Worm (Caenorhabditis elegans) whole organism, young adult: ENCODE data around the gene srxa-10.
A peak's percentile ranks its signal among the peaks of the same experiment; 100 is the strongest.

Source experiments
- B0019.2 ChIP-seq: fragments of 200-800 bp; sonication (Bioruptor generic); conservative IDR thresholded peaks from 2 replicates; pipeline ENCODE4 v1.3.6; 2022; ENCODE audit warnings: missing genetic modification reagents, missing genetic modification characterization, missing compliant biosample characterization
- B0336.3 ChIP-seq: fragments of 200-800 bp; sonication (Bioruptor generic); IDR thresholded peaks from 2 replicates; pipeline ENCODE4 v1.3.6; 2022; ENCODE audit warnings: missing genetic modification characterization, missing compliant biosample characterization
- D2030.7 ChIP-seq: fragments of 200-800 bp; sonication (Bioruptor generic); IDR thresholded peaks from 2 replicates; pipeline ENCODE4 v1.3.6; 2022; ENCODE audit warnings: missing genetic modification reagents, missing genetic modification characterization, missing compliant biosample characterization
- F37B4.10 ChIP-seq: fragments of 200-800 bp; sonication (Bioruptor generic); IDR thresholded peaks from 2 replicates; pipeline ENCODE4 v1.3.6; 2022; ENCODE audit warnings: missing genetic modification characterization, missing compliant biosample characterization
- F39B2.1 ChIP-seq: fragments of 200-800 bp; sonication (Bioruptor generic); IDR thresholded peaks from 2 replicates; pipeline ENCODE4 v1.3.6; 2022; ENCODE audit warnings: missing genetic modification reagents, missing genetic modification characterization, missing compliant biosample characterization
- F52B5.7 ChIP-seq: sonication (generic microtip); optimal IDR thresholded peaks from 2 replicates; lab custom pipeline; 2016; ENCODE audit warnings: mild to moderate bottlenecking, missing genetic modification characterization, missing compliant biosample characterization
- F55B11.4 ChIP-seq: sonication (generic microtip); optimal IDR thresholded peaks from 2 replicates; lab custom pipeline; 2016; ENCODE audit warnings: missing compliant biosample characterization, missing genetic modification characterization, borderline replicate concordance; ENCODE audit not compliant: insufficient read depth
- K11D2.4 ChIP-seq: fragments of 200-800 bp; sonication (Bioruptor generic); IDR thresholded peaks from 2 replicates; pipeline ENCODE4 v1.3.6; 2022; ENCODE audit warnings: missing genetic modification reagents, missing genetic modification characterization, missing compliant biosample characterization
- T07F8.4 ChIP-seq: sonication (generic microtip); optimal IDR thresholded peaks from 2 replicates; lab custom pipeline; 2016; ENCODE audit warnings: mild to moderate bottlenecking, missing genetic modification characterization, moderate library complexity, missing compliant biosample characterization
- ZK185.1 ChIP-seq: sonication (generic microtip); optimal IDR thresholded peaks from 2 replicates; lab custom pipeline; 2016; ENCODE audit warnings: mild to moderate bottlenecking, missing genetic modification characterization, missing compliant biosample characterization; ENCODE audit not compliant: poor library complexity, severe bottlenecking
- ama-1 ChIP-seq, 3 experiments: fragments of 150-350 bp in 1 of 3; sonication (generic microtip) in 2 of 3; optimal IDR thresholded peaks; 2 replicates each; lab custom pipeline; 2014 to 2018; ENCODE audit warnings: missing biosample characterization in 2 of 3, missing genetic modification characterization in 2 of 3, missing genetic modification reagents in 2 of 3
- attf-3 ChIP-seq: fragments of 200-800 bp; sonication (Bioruptor generic); conservative IDR thresholded peaks from 2 replicates; pipeline ENCODE4 v1.3.6; 2022; ENCODE audit warnings: missing genetic modification reagents, missing genetic modification characterization, missing compliant biosample characterization
- attf-5 ChIP-seq: fragments of 200-800 bp; sonication (Bioruptor generic); optimal IDR thresholded peaks from 2 replicates; lab custom pipeline; 2018; ENCODE audit warnings: mild to moderate bottlenecking, missing genetic modification characterization, missing compliant biosample characterization
- cebp-1 ChIP-seq, 2 experiments: fragments of 200-800 bp in 1 of 2; sonication (Bioruptor generic) in 1 of 2; sonication (generic microtip) in 1 of 2; IDR thresholded peaks in 1 of 2; optimal IDR thresholded peaks in 1 of 2; 2 replicates each; pipeline versions ENCODE4 v1.3.6 to Lab custom; 2017 to 2022; ENCODE audit warnings: missing compliant biosample characterization in 2 of 2, missing genetic modification characterization in 2 of 2, mild to moderate bottlenecking in 1 of 2, missing genetic modification reagents in 1 of 2, moderate library complexity in 1 of 2
- cebp-2 ChIP-seq: fragments of 200-800 bp; sonication (Bioruptor generic); IDR thresholded peaks from 2 replicates; pipeline ENCODE4 v1.3.6; 2022; ENCODE audit warnings: missing genetic modification characterization, missing compliant biosample characterization
- ceh-58 ChIP-seq: fragments of 200-800 bp; sonication (Bioruptor generic); IDR thresholded peaks from 2 replicates; pipeline ENCODE4 v1.3.6; 2022; ENCODE audit warnings: missing genetic modification characterization, missing compliant biosample characterization
- ceh-79 ChIP-seq: sonication (generic microtip); optimal IDR thresholded peaks from 2 replicates; lab custom pipeline; 2017; ENCODE audit warnings: mild to moderate bottlenecking, missing genetic modification characterization, missing compliant biosample characterization
- chd-7 ChIP-seq: sonication (generic microtip); optimal IDR thresholded peaks from 2 replicates; lab custom pipeline; 2016; ENCODE audit warnings: mild to moderate bottlenecking, missing genetic modification characterization, moderate library complexity, missing compliant biosample characterization
- dpff-1 ChIP-seq: sonication (generic microtip); optimal IDR thresholded peaks from 2 replicates; lab custom pipeline; 2017; ENCODE audit warnings: mild to moderate bottlenecking, missing genetic modification characterization, missing compliant biosample characterization
- dpl-1 ChIP-seq: fragments of 150-350 bp; optimal IDR thresholded peaks from 2 replicates; lab custom pipeline; 2014; ENCODE audit warnings: missing biosample characterization, missing genetic modification reagents, missing genetic modification characterization
- ekl-4 ChIP-seq: fragments of 200-800 bp; sonication (Bioruptor generic); IDR thresholded peaks from 2 replicates; pipeline ENCODE4 v1.3.6; 2022; ENCODE audit warnings: missing genetic modification reagents, missing genetic modification characterization, missing compliant biosample characterization
- him-1 ChIP-seq: sonication (generic microtip); optimal IDR thresholded peaks from 2 replicates; lab custom pipeline; 2016; ENCODE audit warnings: missing genotype, missing genetic modification reagents, missing genetic modification characterization, missing compliant biosample characterization
- hmg-1.2 ChIP-seq: fragments of 200-800 bp; sonication (Bioruptor generic); IDR thresholded peaks from 2 replicates; pipeline ENCODE4 v1.3.6; 2022; ENCODE audit warnings: missing genetic modification reagents, missing genetic modification characterization, missing compliant biosample characterization
- hmg-20 ChIP-seq: fragments of 200-800 bp; sonication (Bioruptor generic); IDR thresholded peaks from 2 replicates; pipeline ENCODE4 v1.3.6; 2022; ENCODE audit warnings: missing genetic modification reagents, missing genetic modification characterization, missing compliant biosample characterization
- hrde-1 ChIP-seq: sonication (generic microtip); optimal IDR thresholded peaks from 2 replicates; lab custom pipeline; 2016; ENCODE audit warnings: missing genetic modification characterization, mild to moderate bottlenecking, missing compliant biosample characterization, moderate library complexity, missing genotype, missing genetic modification reagents, borderline replicate concordance
- lin-40 ChIP-seq: sonication (generic microtip); optimal IDR thresholded peaks from 2 replicates; lab custom pipeline; 2016; ENCODE audit warnings: missing genetic modification characterization, mild to moderate bottlenecking, missing compliant biosample characterization, missing genotype, missing genetic modification reagents
- lir-1 ChIP-seq: fragments of 200-800 bp; sonication (Bioruptor generic); conservative IDR thresholded peaks from 2 replicates; pipeline ENCODE4 v1.3.6; 2022; ENCODE audit warnings: missing genetic modification reagents, missing genetic modification characterization, missing compliant biosample characterization
- madf-3 ChIP-seq: fragments of 200-800 bp; sonication (Bioruptor generic); IDR thresholded peaks from 2 replicates; pipeline ENCODE4 v1.3.6; 2022; ENCODE audit warnings: missing genetic modification reagents, missing genetic modification characterization, missing compliant biosample characterization
- mcd-1 ChIP-seq: fragments of 200-800 bp; sonication (Bioruptor generic); IDR thresholded peaks from 2 replicates; pipeline ENCODE4 v1.3.6; 2022; ENCODE audit warnings: missing genetic modification reagents, missing genetic modification characterization, missing compliant biosample characterization
- nfya-2 ChIP-seq: fragments of 200-800 bp; sonication (Bioruptor generic); IDR thresholded peaks from 2 replicates; pipeline ENCODE4 v1.3.6; 2022; ENCODE audit warnings: missing genetic modification reagents, missing genetic modification characterization, missing compliant biosample characterization
- nfyb-1 ChIP-seq: fragments of 200-800 bp; sonication (Bioruptor generic); IDR thresholded peaks from 2 replicates; pipeline ENCODE4 v1.3.6; 2022; ENCODE audit warnings: missing genetic modification reagents, missing genetic modification characterization, missing compliant biosample characterization
- pbrm-1 ChIP-seq: fragments of 200-800 bp; sonication (Bioruptor generic); IDR thresholded peaks from 2 replicates; pipeline ENCODE4 v1.3.6; 2022; ENCODE audit warnings: missing genetic modification reagents, missing genetic modification characterization, missing compliant biosample characterization
- pha-4 ChIP-seq: fragments of 150-350 bp; sonication (generic microtip); optimal IDR thresholded peaks from 2 replicates; lab custom pipeline; 2014; ENCODE audit warnings: missing biosample characterization, missing genetic modification reagents, missing genetic modification characterization
- repo-1 ChIP-seq: sonication (generic microtip); optimal IDR thresholded peaks from 2 replicates; lab custom pipeline; 2017; ENCODE audit warnings: mild to moderate bottlenecking, missing genetic modification characterization, missing compliant biosample characterization
- snpc-1.1 ChIP-seq: sonication (generic microtip); optimal IDR thresholded peaks from 2 replicates; lab custom pipeline; 2017; ENCODE audit warnings: missing genetic modification characterization, mild to moderate bottlenecking, missing compliant biosample characterization, antibody characterized with exemption, moderate library complexity, missing genotype, missing genetic modification reagents; ENCODE audit not compliant: insufficient read depth
- somi-1 ChIP-seq: fragments of 200-800 bp; sonication (Bioruptor generic); optimal IDR thresholded peaks from 2 replicates; lab custom pipeline; 2018; ENCODE audit warnings: mild to moderate bottlenecking, missing genetic modification characterization, missing compliant biosample characterization
- tbp1 ChIP-seq: fragments of 200-800 bp; sonication (Bioruptor generic); optimal IDR thresholded peaks from 2 replicates; lab custom pipeline; 2018; ENCODE audit warnings: mild to moderate bottlenecking, missing genetic modification characterization, missing compliant biosample characterization
- tbx-9 ChIP-seq: sonication (generic microtip); optimal IDR thresholded peaks from 2 replicates; lab custom pipeline; 2016; ENCODE audit warnings: borderline replicate concordance, missing genetic modification characterization, inconsistent platforms, missing compliant biosample characterization
- tlf-1 ChIP-seq: fragments of 200-800 bp; sonication (Bioruptor generic); optimal IDR thresholded peaks from 2 replicates; lab custom pipeline; 2018; ENCODE audit warnings: mild to moderate bottlenecking, missing genetic modification characterization, missing compliant biosample characterization
- xnd-1 ChIP-seq: sonication (generic microtip); optimal IDR thresholded peaks from 2 replicates; lab custom pipeline; 2016; ENCODE audit warnings: missing genotype, missing genetic modification reagents, missing genetic modification characterization, missing compliant biosample characterization
- zfh-2 ChIP-seq: fragments of 200-800 bp; sonication (Bioruptor generic); conservative IDR thresholded peaks from 2 replicates; pipeline ENCODE4 v1.3.6; 2022; ENCODE audit warnings: missing genetic modification reagents, missing genetic modification characterization, missing compliant biosample characterization
- zim-3 ChIP-seq: sonication (generic microtip); optimal IDR thresholded peaks from 2 replicates; lab custom pipeline; 2017; ENCODE audit warnings: mild to moderate bottlenecking, missing genetic modification characterization, moderate library complexity, missing compliant biosample characterization
- ztf-26 ChIP-seq: sonication (generic microtip); optimal IDR thresholded peaks from 2 replicates; lab custom pipeline; 2017; ENCODE audit warnings: missing genetic modification characterization, missing compliant biosample characterization

Gene srxa-10

ce11 chrIII:9806968-9807559 lies 10.7 kb upstream of the srxa-10 start, which contains the start of gene ZK632.4:
ZK632.4 (minus strand) TSS chrIII:9807454.
- TF ChIP-seq lir-1 (GFP tag; lab: Robert Waterston, UW) (no peak), nfya-2 (GFP tag; lab: Robert Waterston, UW) (no peak), F55B11.4 (tag; lab: Kevin White, UChicago) (no peak), cebp-2 (GFP tag; lab: Robert Waterston, UW) (no peak), B0336.3 (GFP tag; lab: Robert Waterston, UW) (no peak), cebp-1 (GFP tag; IDR thresholded peaks at IDR 0.05; lab: Robert Waterston, UW) (no peak), cebp-1 (tag; optimal IDR thresholded peaks at IDR 0.05; lab: Kevin White, UChicago) (peak; percentile 41)
- TF ChIP-seq, all 124 proteins: peak for 1

ce11 chrIII:9804997-9805610 lies 8.8 kb upstream of the srxa-10 start, which contains the start of gene riok-3:
riok-3 (minus strand) TSS chrIII:9805011.
- TF ChIP-seq tlf-1 (GFP tag; lab: Kevin White, UChicago) (peak; percentile 1), mcd-1 (peak; percentile 33; the same call in 1 of the 2 replicates), K11D2.4 (GFP tag; lab: Robert Waterston, UW) (peak; percentile 38; the same call in 1 of the 2 replicates), dpl-1 (GFP tag; lab: Kevin White, UChicago) (no peak), hmg-20 (GFP tag; lab: Robert Waterston, UW) (no peak), cebp-2 (GFP tag; lab: Robert Waterston, UW) (no peak), pbrm-1 (GFP tag; lab: Robert Waterston, UW) (peak; percentile 49; the same call in 1 of the 2 replicates), him-1 (tag; lab: Kevin White, UChicago) (no peak), chd-7 (tag; lab: Kevin White, UChicago) (no peak), nfyb-1 (GFP tag; lab: Robert Waterston, UW) (peak; percentile 72), B0019.2 (no peak), T07F8.4 (tag; lab: Kevin White, UChicago) (no peak), ama-1 (optimal IDR thresholded peaks at IDR 0.05; lab: Kevin White, UChicago) (no peak), ama-1 (GFP tag; optimal IDR thresholded peaks at IDR 0.05; lab: Kevin White, UChicago) (no peak), F39B2.1 (no peak), hmg-1.2 (GFP tag; lab: Robert Waterston, UW) (no peak), ZK185.1 (peak; percentile 40), dpff-1 (tag; lab: Kevin White, UChicago) (peak; percentile 36), attf-3 (GFP tag; lab: Robert Waterston, UW) (0 out of 2 replicates have a peak, but pooled peaks have one; percentile 7), repo-1 (tag; lab: Kevin White, UChicago) (peak; percentile 77), tbp1 (GFP tag; lab: Kevin White, UChicago) (peak; percentile 15), zim-3 (tag; lab: Kevin White, UChicago) (peak; percentile 67), hrde-1 (tag; lab: Kevin White, UChicago) (no peak), lin-40 (tag; lab: Kevin White, UChicago) (peak; percentile 11), pha-4 (tag; lab: Kevin White, UChicago) (no peak), zfh-2 (GFP tag; lab: Robert Waterston, UW) (no peak), xnd-1 (tag; lab: Kevin White, UChicago) (no peak), cebp-1 (GFP tag; IDR thresholded peaks at IDR 0.05; lab: Robert Waterston, UW) (peak; percentile 74; the same call in 1 of the 2 replicates), cebp-1 (tag; optimal IDR thresholded peaks at IDR 0.05; lab: Kevin White, UChicago) (peak; percentile 94), snpc-1.1 (tag; lab: Kevin White, UChicago) (no peak), attf-5 (no peak), ztf-26 (tag; lab: Kevin White, UChicago) (peak; percentile 36), tbx-9 (tag; lab: Kevin White, UChicago) (no peak), somi-1 (GFP tag; lab: Kevin White, UChicago) (peak; percentile 44), ekl-4 (peak; percentile 50), F37B4.10 (GFP tag; lab: Robert Waterston, UW) (no peak), D2030.7 (GFP tag; lab: Robert Waterston, UW) (no peak), ceh-79 (no peak), ceh-58 (no peak), madf-3 (no peak), F52B5.7 (no peak)
